Worm (Caenorhabditis elegans) whole organism, early embryonic: ENCODE measurements around the gene kel-10.

Experiments used
- B0310.2 ChIP-seq: sonication (generic microtip); optimal IDR thresholded peaks from 2 replicates; lab custom pipeline; 2016; ENCODE audit warnings: mild to moderate bottlenecking, missing genetic modification characterization, missing compliant biosample characterization
- aly-1 ChIP-seq: sonication (generic microtip); optimal IDR thresholded peaks from 2 replicates; lab custom pipeline; 2016; ENCODE audit warnings: missing genetic modification characterization, missing compliant biosample characterization
- ama-1 ChIP-seq: fragments of 150-350 bp; optimal IDR thresholded peaks from 2 replicates; lab custom pipeline; 2014
- ceh-13 ChIP-seq: fragments of 200-800 bp; sonication (Bioruptor generic); optimal IDR thresholded peaks from 2 replicates; lab custom pipeline; 2018; ENCODE audit warnings: mild to moderate bottlenecking, missing genetic modification characterization, missing compliant biosample characterization
- ets-7 ChIP-seq: sonication (generic microtip); optimal IDR thresholded peaks from 2 replicates; lab custom pipeline; 2016; ENCODE audit warnings: missing genotype, missing genetic modification characterization, missing compliant biosample characterization
- flt-1 ChIP-seq: fragments of 200-800 bp; sonication (Bioruptor generic); IDR thresholded peaks from 2 replicates; pipeline ENCODE4 v1.3.6; 2022; ENCODE audit warnings: missing genetic modification characterization, missing compliant biosample characterization
- hnd-1 ChIP-seq: sonication (generic microtip); optimal IDR thresholded peaks from 2 replicates; lab custom pipeline; 2016; ENCODE audit warnings: missing genetic modification characterization, missing compliant biosample characterization
- tbx-11 ChIP-seq: fragments of 200-800 bp; sonication (Bioruptor generic); IDR thresholded peaks from 2 replicates; pipeline ENCODE4 v1.3.6; 2022; ENCODE audit warnings: missing genetic modification characterization, missing compliant biosample characterization
- tbx-37 ChIP-seq: fragments of 200-800 bp; sonication (Bioruptor generic); conservative IDR thresholded peaks from 2 replicates; pipeline ENCODE4 v1.3.6; 2022; ENCODE audit warnings: missing genetic modification reagents, missing genetic modification characterization, missing compliant biosample characterization

DNA sequence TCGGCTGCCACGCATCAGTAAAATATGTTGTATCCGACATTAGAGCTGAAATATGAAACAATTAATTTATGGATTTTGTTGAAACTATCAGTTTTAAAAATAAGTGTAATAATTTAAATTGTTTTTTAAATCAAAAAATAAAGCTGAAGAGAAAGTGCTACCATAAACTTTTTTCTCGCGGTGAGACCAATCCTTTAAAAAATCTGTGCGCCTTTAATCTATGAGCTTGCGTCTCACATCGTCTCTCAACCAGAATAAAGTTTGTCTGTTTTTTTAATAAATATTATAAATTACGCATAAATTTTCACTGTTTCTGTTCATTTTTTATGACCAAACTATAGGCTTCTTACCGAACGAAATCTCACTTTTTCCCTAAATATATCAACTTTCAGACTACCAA, 18.0 kb downstream of the kel-10 start, which contains the start of gene T16H12.3:
- TF ChIP-seq aly-1 (no peak), flt-1 (GFP tag; lab: Robert Waterston, UW) (no peak), tbx-37 (GFP tag; lab: Robert Waterston, UW) (no peak), ama-1 (no peak), B0310.2 (no peak), ets-7 (no peak), tbx-11 (GFP tag; lab: Robert Waterston, UW) (no peak), ceh-13 (no peak), hnd-1 (tag; lab: Kevin White, UChicago) (no peak)
